Fruit fly (Drosophila melanogaster) whole organism, pupa: ENCODE data around the gene CG14234.

ENCODE experiments used
- CG10348 ChIP-seq: fragments of 200-800 bp; sonication (Bioruptor generic); IDR thresholded peaks from 2 replicates; pipeline ENCODE4 v1.3.6; 2022; ENCODE audit warnings: missing biosample characterization, missing genetic modification characterization
- CG12605 ChIP-seq: fragments of 200-800 bp; sonication (Bioruptor generic); IDR thresholded peaks from 2 replicates; pipeline ENCODE4 v1.3.6; 2022; ENCODE audit warnings: missing biosample characterization, missing genetic modification characterization
- CG13204 ChIP-seq: fragments of 200-800 bp; sonication (Bioruptor generic); optimal IDR thresholded peaks from 2 replicates; lab custom pipeline; 2018; ENCODE audit warnings: missing biosample characterization, mild to moderate bottlenecking, missing genetic modification characterization, moderate library complexity
- CG14655 ChIP-seq: fragments of 200-800 bp; sonication (Bioruptor generic); optimal IDR thresholded peaks from 3 replicates; lab custom pipeline; 2017; ENCODE audit warnings: mild to moderate bottlenecking, missing biosample characterization, missing genetic modification reagents, missing genetic modification characterization
- CG15710 ChIP-seq: fragments of 200-800 bp; sonication (Bioruptor generic); optimal IDR thresholded peaks from 2 replicates; lab custom pipeline; 2018; ENCODE audit warnings: missing biosample characterization, mild to moderate bottlenecking, missing genetic modification characterization, moderate library complexity
- CG17806 ChIP-seq: fragments of 200-800 bp; sonication (Bioruptor generic); optimal IDR thresholded peaks from 2 replicates; lab custom pipeline; 2018; ENCODE audit warnings: missing biosample characterization, mild to moderate bottlenecking, missing genetic modification characterization, moderate library complexity
- CG32121 ChIP-seq: fragments of 200-800 bp; sonication (Bioruptor generic); IDR thresholded peaks from 2 replicates; pipeline ENCODE4 v1.3.6; 2022; ENCODE audit warnings: missing biosample characterization, missing genetic modification characterization
- CG34367 ChIP-seq: fragments of 200-800 bp; sonication (Bioruptor generic); optimal IDR thresholded peaks from 2 replicates; lab custom pipeline; 2018; ENCODE audit warnings: missing biosample characterization, mild to moderate bottlenecking, missing genetic modification characterization
- CG4496 ChIP-seq: fragments of 200-800 bp; sonication (Bioruptor generic); IDR thresholded peaks from 3 replicates; pipeline ENCODE4 v1.3.6; 2022; ENCODE audit warnings: missing biosample characterization, missing genetic modification characterization
- CG8159 ChIP-seq: fragments of 200-800 bp; sonication (Bioruptor generic); optimal IDR thresholded peaks from 3 replicates; lab custom pipeline; 2018; ENCODE audit warnings: missing biosample characterization, mild to moderate bottlenecking, missing genetic modification characterization, moderate library complexity
- CG8301 ChIP-seq: fragments of 200-800 bp; sonication (Bioruptor generic); optimal IDR thresholded peaks from 2 replicates; lab custom pipeline; 2018; ENCODE audit warnings: missing biosample characterization, mild to moderate bottlenecking, missing genetic modification characterization
- CG9948 ChIP-seq: fragments of 200-800 bp; sonication (Bioruptor generic); optimal IDR thresholded peaks from 2 replicates; lab custom pipeline; 2018; ENCODE audit warnings: missing biosample characterization, mild to moderate bottlenecking, missing genetic modification characterization, moderate library complexity
- D1 ChIP-seq: fragments of 200-800 bp; sonication (Bioruptor generic); optimal IDR thresholded peaks from 2 replicates; lab custom pipeline; 2018; ENCODE audit warnings: missing biosample characterization, mild to moderate bottlenecking, missing genetic modification characterization, moderate library complexity
- EcR ChIP-seq: fragments of 200-800 bp; sonication (Bioruptor generic); optimal IDR thresholded peaks from 3 replicates; lab custom pipeline; 2019; ENCODE audit warnings: missing biosample characterization, missing genetic modification characterization, mild to moderate bottlenecking, moderate library complexity, missing genetic modification reagents
- Ets98B ChIP-seq: fragments of 200-800 bp; sonication (Bioruptor generic); IDR thresholded peaks from 2 replicates; pipeline ENCODE4 v1.3.6; 2022; ENCODE audit warnings: missing biosample characterization, missing genetic modification characterization
- Pif1A ChIP-seq: fragments of 200-800 bp; sonication (Bioruptor generic); optimal IDR thresholded peaks from 3 replicates; lab custom pipeline; 2016; ENCODE audit warnings: missing biosample characterization, missing genetic modification characterization
- Pif1B ChIP-seq: fragments of 200-800 bp; sonication (Bioruptor generic); optimal IDR thresholded peaks from 3 replicates; lab custom pipeline; 2016; ENCODE audit warnings: missing biosample characterization, missing genetic modification characterization
- Snoo ChIP-seq: fragments of 200-800 bp; sonication (Bioruptor generic); optimal IDR thresholded peaks from 3 replicates; lab custom pipeline; 2017; ENCODE audit warnings: missing biosample characterization, mild to moderate bottlenecking, missing genetic modification characterization, inconsistent platforms
- fd96Ca ChIP-seq: fragments of 200-800 bp; sonication (Bioruptor generic); IDR thresholded peaks from 3 replicates; pipeline ENCODE4 v1.3.6; 2022; ENCODE audit warnings: missing biosample characterization, missing genetic modification characterization
- gl ChIP-seq: fragments of 200-800 bp; sonication (Bioruptor generic); optimal IDR thresholded peaks from 2 replicates; lab custom pipeline; 2018; ENCODE audit warnings: missing biosample characterization, mild to moderate bottlenecking, missing genetic modification characterization
- rn ChIP-seq: fragments of 200-800 bp; sonication (Bioruptor generic); IDR thresholded peaks from 2 replicates; pipeline ENCODE4 v1.3.6; 2022; ENCODE audit warnings: missing biosample characterization, missing genetic modification characterization

CG14234 gene

dm6 chrX:19696845-19697244, 38.5 kb upstream of the CG14234 start, which contains the start of gene Cdc42:
Gene Cdc42, plus strand, starts transcription at chrX:19697091.
- TF ChIP-seq CG4496 (GFP tag; lab: Robert Waterston, UW) (peak; percentile 42; the same call in 1 of the 3 replicates), Pif1B (GFP tag; lab: Kevin White, UChicago) (no peak)

dm6 chrX:19697255-19697877, 38.0 kb upstream of the CG14234 start:
- TF ChIP-seq Pif1B (GFP tag; lab: Kevin White, UChicago): no peak
- no peak for TF ChIP-seq CG8301
- no peak for TF ChIP-seq CG10348
- no peak for TF ChIP-seq Pif1A (GFP tag; lab: Kevin White, UChicago)
- TF ChIP-seq CG9948 (tag; lab: Kevin White, UChicago): no peak
- TF ChIP-seq CG4496 (GFP tag; lab: Robert Waterston, UW): 0 out of 3 replicates have a peak, but pooled peaks have one; percentile 17
- TF ChIP-seq CG32121 (GFP tag; lab: Robert Waterston, UW): no peak
- TF ChIP-seq EcR (GFP tag; lab: Kevin White, UChicago): no peak
- TF ChIP-seq gl (tag; lab: Kevin White, UChicago): no peak
- 0 out of 3 replicates have a peak, but pooled peaks have one; percentile 23 for TF ChIP-seq fd96Ca (GFP tag; lab: Robert Waterston, UW)
- TF ChIP-seq CG14655 (GFP tag; lab: Kevin White, UChicago): no peak
- TF ChIP-seq CG15710: no peak
- TF ChIP-seq CG8159 (tag; lab: Kevin White, UChicago): no peak
- no peak for TF ChIP-seq Ets98B (GFP tag; lab: Robert Waterston, UW)

dm6 chrX:19701611-19702010, 33.8 kb upstream of the CG14234 start, which contains the start of gene Tcs4:
Gene Tcs4, minus strand, starts transcription at chrX:19701755.
- TF ChIP-seq CG10348 (no peak), gl (tag; lab: Kevin White, UChicago) (no peak), Ets98B (GFP tag; lab: Robert Waterston, UW) (peak; percentile 34; the same call in 1 of the 2 replicates)

dm6 chrX:19704083-19704482, 31.3 kb upstream of the CG14234 start, which contains the start of the genes CG14230 and CG14232:
Gene CG14230, plus strand, starts transcription at chrX:19704176.
Gene CG14232, minus strand, starts transcription at chrX:19704259.
- TF ChIP-seq EcR (GFP tag; lab: Kevin White, UChicago) (no peak), Pif1B (GFP tag; lab: Kevin White, UChicago) (no peak), CG8159 (tag; lab: Kevin White, UChicago) (no peak), CG15710 (peak; percentile 5), CG4496 (GFP tag; lab: Robert Waterston, UW) (no peak), Pif1A (GFP tag; lab: Kevin White, UChicago) (no peak)

- TF ChIP-seq CG14655 (GFP tag; lab: Kevin White, UChicago): no peak
- no peak for TF ChIP-seq CG10348
- TF ChIP-seq rn (GFP tag; lab: Robert Waterston, UW): no peak
- no peak for TF ChIP-seq CG12605 (GFP tag; lab: Robert Waterston, UW)
- TF ChIP-seq CG8159 (tag; lab: Kevin White, UChicago): no peak
- TF ChIP-seq CG32121 (GFP tag; lab: Robert Waterston, UW): no peak
- no peak for TF ChIP-seq Pif1B (GFP tag; lab: Kevin White, UChicago)
- TF ChIP-seq fd96Ca (GFP tag; lab: Robert Waterston, UW): no peak
- TF ChIP-seq CG15710: no peak
- TF ChIP-seq CG8301: no peak
- no peak for TF ChIP-seq Pif1A (GFP tag; lab: Kevin White, UChicago)
- no peak for TF ChIP-seq CG34367
- no peak for TF ChIP-seq gl (tag; lab: Kevin White, UChicago)
- TF ChIP-seq CG13204 (GFP tag; lab: Kevin White, UChicago): no peak
- no peak for TF ChIP-seq Snoo (tag; lab: Kevin White, UChicago)
- TF ChIP-seq CG17806 (tag; lab: Kevin White, UChicago): no peak
- no peak for TF ChIP-seq CG9948 (tag; lab: Kevin White, UChicago)
- TF ChIP-seq D1 (tag; lab: Kevin White, UChicago): no peak
- no peak for TF ChIP-seq CG4496 (GFP tag; lab: Robert Waterston, UW)
- TF ChIP-seq EcR (GFP tag; lab: Kevin White, UChicago): no peak
These were observed 23.4 kb upstream of the CG14234 start for dm6 chrX:19711936-19712335.

- TF ChIP-seq CG13204 (GFP tag; lab: Kevin White, UChicago) (peak; percentile 15), CG32121 (GFP tag; lab: Robert Waterston, UW) (peak; percentile 47; the same call in 1 of the 2 replicates), Pif1B (GFP tag; lab: Kevin White, UChicago) (no peak), rn (GFP tag; lab: Robert Waterston, UW) (no peak), Snoo (tag; lab: Kevin White, UChicago) (no peak), CG8159 (tag; lab: Kevin White, UChicago) (no peak), CG10348 (no peak), Ets98B (GFP tag; lab: Robert Waterston, UW) (no peak), Pif1A (GFP tag; lab: Kevin White, UChicago) (no peak)
- TF ChIP-seq, all 21 proteins: peak for 2
These were observed 22.3 kb upstream of the CG14234 start, which contains the start of gene meso18E for dm6 chrX:19712898-19713627. Gene meso18E, minus strand, starts transcription at chrX:19713045.
